Worm (Caenorhabditis elegans): ENCODE data around the gene C17H12.8.
"Not testable (repeated sequence)": the region's sequence is repeated elsewhere in the genome, so short reads cannot be mapped to it uniquely, and the experiment has no call there.

Gene C17H12.8

ce11 chrIV:6811808-6812207, 6.7 kb upstream of the C17H12.8 start, which contains the start of gene ceh-48:
ceh-48 (plus strand) TSS chrIV:6812108.
- no peak for TF ChIP-seq B0035.1 (tag; optimal IDR thresholded peaks at IDR 0.05)
- no peak for TF ChIP-seq Y79H2A.3 (GFP tag; conservative IDR thresholded peaks at IDR 0.05)
- TF ChIP-seq repo-1 (tag; optimal IDR thresholded peaks at IDR 0.05): no peak
- TF ChIP-seq F55B11.4 (tag; optimal IDR thresholded peaks at IDR 0.05; ENCODE audit: borderline replicate concordance, insufficient read depth): no peak
- no peak for TF ChIP-seq ztf-25 (GFP tag; IDR thresholded peaks at IDR 0.05)
- no peak for TF ChIP-seq F57A8.1 (GFP tag; optimal IDR thresholded peaks at IDR 0.05)
- TF ChIP-seq F10E7.11 (tag; optimal IDR thresholded peaks at IDR 0.05): no peak

DNA sequence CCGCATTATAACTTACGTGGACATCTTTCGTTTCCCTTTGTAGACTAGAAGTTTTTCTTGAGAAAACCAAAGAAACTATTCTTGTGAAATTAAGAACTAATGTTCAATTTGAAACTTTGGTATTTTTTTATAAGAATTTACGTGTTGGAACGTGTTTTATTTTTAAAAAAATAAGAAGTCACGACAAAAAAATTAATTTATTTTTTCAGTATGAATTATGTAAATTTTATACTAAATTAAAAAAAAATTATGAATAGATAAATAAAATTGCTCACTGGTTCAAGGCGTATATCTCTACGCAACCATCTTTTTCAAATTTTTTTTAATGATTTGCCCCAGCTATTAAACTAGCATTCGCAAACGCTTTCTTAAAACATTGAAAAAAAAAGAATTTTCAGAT, 949 bp upstream of the C17H12.8 start, which contains the start of gene C17H12.5:
Gene C17H12.5 (minus strand): TSS at position 101 of the 400 bp plus-strand sequence.
- TF ChIP-seq nhr-90 (tag; optimal IDR thresholded peaks at IDR 0.05): no peak
- no peak for TF ChIP-seq let-607 (tag; optimal IDR thresholded peaks at IDR 0.05)
- no peak for TF ChIP-seq nfya-2 (GFP tag; IDR thresholded peaks at IDR 0.05)
- no peak for TF ChIP-seq F49E8.2 (tag; optimal IDR thresholded peaks at IDR 0.05; ENCODE audit: insufficient read depth)
- no peak for TF ChIP-seq madf-8 (GFP tag; conservative IDR thresholded peaks at IDR 0.05)
- TF ChIP-seq dpff-1 (tag; optimal IDR thresholded peaks at IDR 0.05): no peak
- no peak for TF ChIP-seq ccch-3 (GFP tag; optimal IDR thresholded peaks at IDR 0.05)
- no peak for TF ChIP-seq ceh-79 (tag; optimal IDR thresholded peaks at IDR 0.05)
- TF ChIP-seq ets-4 (GFP tag; optimal IDR thresholded peaks at IDR 0.05): no peak
- no peak for TF ChIP-seq rcor-1 (GFP tag; IDR thresholded peaks at IDR 0.05)
- no peak for TF ChIP-seq nfyb-1 (GFP tag; IDR thresholded peaks at IDR 0.05)
- no peak for TF ChIP-seq F37B4.10 (GFP tag; IDR thresholded peaks at IDR 0.05)
- no peak for TF ChIP-seq hrde-1 (tag; optimal IDR thresholded peaks at IDR 0.05; ENCODE audit: borderline replicate concordance)
- TF ChIP-seq lin-40 (tag; optimal IDR thresholded peaks at IDR 0.05): no peak
- TF ChIP-seq Y53F4B.3 (GFP tag; IDR thresholded peaks at IDR 0.05): no peak
- no peak for TF ChIP-seq hmg-1.2 (GFP tag; IDR thresholded peaks at IDR 0.05)

DNA sequence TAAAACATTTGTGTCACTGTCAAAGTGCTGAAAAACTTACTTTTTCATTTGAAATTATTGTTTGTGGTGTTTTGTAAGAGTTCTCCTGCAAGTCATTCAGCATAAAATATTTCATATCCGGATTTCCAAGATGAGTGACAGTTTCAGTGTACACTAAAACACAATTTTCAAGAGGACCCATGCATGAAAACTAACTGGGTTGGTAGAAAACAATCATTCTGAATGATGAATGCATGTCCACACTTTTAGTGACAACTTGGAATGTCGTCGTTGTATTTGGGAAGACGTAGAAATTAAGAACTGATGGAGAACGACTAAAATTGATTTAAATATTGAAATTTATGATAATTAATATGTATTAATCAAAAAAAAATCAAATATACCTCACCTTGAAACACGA, 3.2 kb downstream of the C17H12.8 start:
- TF ChIP-seq lin-40 (tag; optimal IDR thresholded peaks at IDR 0.05): no peak
- no peak for TF ChIP-seq ceh-79 (tag; optimal IDR thresholded peaks at IDR 0.05)
- no peak for TF ChIP-seq rec-8 (tag; optimal IDR thresholded peaks at IDR 0.05)

DNA sequence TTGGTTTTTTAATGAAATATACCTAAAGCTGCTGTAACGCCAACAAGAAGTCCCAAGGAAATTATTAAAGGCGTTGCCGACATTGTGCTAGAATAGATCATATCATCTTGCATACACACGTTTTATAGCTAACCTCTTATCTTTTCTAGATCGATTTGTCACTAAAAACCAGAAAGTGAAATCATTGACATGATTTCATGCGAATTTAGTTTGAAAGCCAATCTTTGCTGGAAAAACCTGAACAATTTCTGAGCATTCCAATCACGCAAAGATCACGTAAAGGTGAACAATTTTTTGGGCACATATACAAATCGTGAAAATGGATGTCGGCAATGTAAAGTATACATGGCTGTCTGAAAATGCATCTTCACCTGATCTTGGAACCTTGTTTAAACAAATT, 3.9 kb downstream of the C17H12.8 start, which contains the start of gene C17H12.6:
Gene C17H12.6 (minus strand): TSS at position 101 of the 400 bp plus-strand sequence.
- no peak for TF ChIP-seq dox-1 (GFP tag; IDR thresholded peaks at IDR 0.05)
- no peak for TF ChIP-seq tbp1 (GFP tag; optimal IDR thresholded peaks at IDR 0.05)
- no peak for TF ChIP-seq lag-1 (GFP tag; IDR thresholded peaks at IDR 0.05)

ce11 chrIV:6824622-6825021, 6.1 kb downstream of the C17H12.8 start, which contains the start of gene H20E11.3:
H20E11.3 (plus strand) TSS chrIV:6824816.
- TF ChIP-seq die-1 (tag; optimal IDR thresholded peaks at IDR 0.05): no peak
- peak; percentile 47 for TF ChIP-seq nhr-80 (tag; optimal IDR thresholded peaks at IDR 0.05)

DNA sequence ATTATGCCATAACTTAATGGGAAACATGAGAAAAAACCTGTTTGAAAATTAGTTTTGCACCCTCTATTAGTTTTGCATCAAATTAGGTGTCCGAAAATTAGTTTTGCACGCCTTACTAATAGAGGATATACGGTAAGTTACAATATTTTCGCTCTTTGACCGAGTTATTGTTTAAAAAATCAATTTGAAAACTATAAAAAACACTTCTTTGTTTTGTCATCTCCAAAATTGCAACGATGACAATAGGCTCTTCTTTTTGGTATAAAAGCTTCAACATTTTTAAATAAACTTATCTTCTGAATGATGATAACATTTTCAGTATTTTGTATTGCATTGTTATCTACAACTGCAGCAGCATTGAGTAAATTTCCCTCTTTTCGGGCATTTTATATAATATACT, 9.0 kb downstream of the C17H12.8 start, which contains the start of gene H20E11.2:
Gene H20E11.2 (plus strand): TSS at position 301 of the 400 bp plus-strand sequence.
- not testable (repeated sequence) for TF ChIP-seq fkh-3 (tag; optimal IDR thresholded peaks at IDR 0.05); hsf-1 (GFP tag; IDR thresholded peaks at IDR 0.05); zim-3 (tag; optimal IDR thresholded peaks at IDR 0.05)

Measured in whole organism, young adult.